Worm (Caenorhabditis elegans) whole organism, L2 larva: ENCODE measurements around the gene srh-268.

Source experiments
- R02D3.7 ChIP-seq: fragments of 150-350 bp; optimal IDR thresholded peaks from 2 replicates; lab custom pipeline; 2014; ENCODE audit warnings: missing biosample characterization, missing genetic modification characterization
- ZK546.5 ChIP-seq: sonication (generic microtip); optimal IDR thresholded peaks from 2 replicates; lab custom pipeline; 2017; ENCODE audit warnings: missing biosample characterization, missing genetic modification characterization
- alr-1 ChIP-seq: fragments of 150-350 bp; optimal IDR thresholded peaks from 2 replicates; lab custom pipeline; 2014; ENCODE audit warnings: missing biosample characterization, missing genetic modification characterization
- aly-2 ChIP-seq: fragments of 150-350 bp; optimal IDR thresholded peaks from 2 replicates; lab custom pipeline; 2014; ENCODE audit warnings: missing biosample characterization, missing genetic modification characterization
- ama-1 ChIP-seq: fragments of 150-350 bp; optimal IDR thresholded peaks from 2 replicates; lab custom pipeline; 2018; ENCODE audit warnings: inconsistent platforms
- ceh-16 ChIP-seq: fragments of 150-350 bp; optimal IDR thresholded peaks from 2 replicates; lab custom pipeline; 2014; ENCODE audit warnings: missing biosample characterization, missing genetic modification characterization
- ceh-82 ChIP-seq: fragments of 150-350 bp; optimal IDR thresholded peaks from 2 replicates; lab custom pipeline; 2014; ENCODE audit warnings: missing biosample characterization, missing genetic modification characterization
- elt-3 ChIP-seq: sonication (generic microtip); optimal IDR thresholded peaks from 2 replicates; lab custom pipeline; 2017; ENCODE audit warnings: missing biosample characterization, missing genetic modification characterization
- lin-13 ChIP-seq: fragments of 150-350 bp; optimal IDR thresholded peaks from 2 replicates; lab custom pipeline; 2014; ENCODE audit warnings: missing biosample characterization, missing genetic modification reagents, missing genetic modification characterization
- mbf-1 ChIP-seq: sonication (generic microtip); optimal IDR thresholded peaks from 2 replicates; lab custom pipeline; 2017; ENCODE audit warnings: missing biosample characterization, missing genetic modification characterization
- mdl-1 ChIP-seq, 2 experiments: fragments of 150-350 bp in 1 of 2; sonication (generic microtip) in 1 of 2; optimal IDR thresholded peaks; 2 replicates each; lab custom pipeline; 2017; ENCODE audit warnings: missing biosample characterization in 2 of 2, missing genetic modification characterization in 2 of 2
- nhr-10 ChIP-seq: sonication (generic microtip); optimal IDR thresholded peaks from 2 replicates; lab custom pipeline; 2017; ENCODE audit warnings: missing biosample characterization, missing genetic modification characterization
- nhr-11 ChIP-seq: fragments of 150-350 bp; optimal IDR thresholded peaks from 2 replicates; lab custom pipeline; 2014; ENCODE audit warnings: missing biosample characterization, missing genetic modification characterization
- nhr-12 ChIP-seq: fragments of 150-350 bp; optimal IDR thresholded peaks from 2 replicates; lab custom pipeline; 2014; ENCODE audit warnings: missing biosample characterization, missing genetic modification characterization
- nhr-129 ChIP-seq: fragments of 150-350 bp; optimal IDR thresholded peaks from 2 replicates; lab custom pipeline; 2014; ENCODE audit warnings: missing biosample characterization, missing genetic modification characterization
- nhr-21 ChIP-seq: fragments of 150-350 bp; optimal IDR thresholded peaks from 2 replicates; lab custom pipeline; 2014; ENCODE audit warnings: missing biosample characterization, missing genetic modification characterization
- nhr-237 ChIP-seq: fragments of 150-350 bp; optimal IDR thresholded peaks from 2 replicates; lab custom pipeline; 2014; ENCODE audit warnings: missing biosample characterization, missing genetic modification characterization
- nhr-6 ChIP-seq: fragments of 150-350 bp; optimal IDR thresholded peaks from 2 replicates; lab custom pipeline; 2014; ENCODE audit warnings: missing biosample characterization, missing genetic modification characterization
- nhr-77 ChIP-seq: fragments of 150-350 bp; optimal IDR thresholded peaks from 2 replicates; lab custom pipeline; 2014; ENCODE audit warnings: missing biosample characterization, missing genetic modification characterization
- sma-3 ChIP-seq: sonication (generic microtip); optimal IDR thresholded peaks from 2 replicates; lab custom pipeline; 2016; ENCODE audit warnings: missing genetic modification reagents, missing genetic modification characterization, missing compliant biosample characterization
- sma-9 ChIP-seq, 2 experiments: fragments of 150-350 bp in 1 of 2; sonication (generic microtip) in 1 of 2; optimal IDR thresholded peaks; 2 replicates each; lab custom pipeline; 2014 to 2016; ENCODE audit warnings: missing genetic modification characterization in 2 of 2, mild to moderate bottlenecking in 1 of 2, missing biosample characterization in 1 of 2, missing compliant biosample characterization in 1 of 2, missing genetic modification reagents in 1 of 2, moderate library complexity in 1 of 2
- snpc-4 ChIP-seq: fragments of 150-350 bp; optimal IDR thresholded peaks from 2 replicates; lab custom pipeline; 2014; ENCODE audit warnings: missing biosample characterization, missing genetic modification characterization
- unc-62 ChIP-seq: fragments of 150-350 bp; optimal IDR thresholded peaks from 2 replicates; lab custom pipeline; 2014; ENCODE audit warnings: missing biosample characterization, missing genetic modification reagents, missing genetic modification characterization
- zag-1 ChIP-seq: fragments of 150-350 bp; optimal IDR thresholded peaks from 2 replicates; lab custom pipeline; 2014; ENCODE audit warnings: missing biosample characterization, missing genetic modification characterization
- ztf-1 ChIP-seq: fragments of 200-800 bp; sonication (Bioruptor generic); conservative IDR thresholded peaks from 2 replicates; pipeline ENCODE4 v1.3.6; 2022; ENCODE audit warnings: missing genetic modification characterization, missing compliant biosample characterization
- ztf-11 ChIP-seq: sonication (generic microtip); optimal IDR thresholded peaks from 2 replicates; lab custom pipeline; 2017; ENCODE audit warnings: missing biosample characterization, missing genetic modification characterization
- ztf-4 ChIP-seq: fragments of 150-350 bp; optimal IDR thresholded peaks from 2 replicates; lab custom pipeline; 2014; ENCODE audit warnings: missing biosample characterization, missing genetic modification characterization

Gene srh-268

ce11 chrV:7532947-7533346, 6.2 kb upstream of the srh-268 start, which contains the start of gene C54F6.3:
Gene C54F6.3, plus strand, starts transcription at chrV:7533247.
- TF ChIP-seq nhr-77 (no peak), ztf-4 (no peak), ztf-11 (tag; lab: Kevin White, UChicago) (no peak)

- TF ChIP-seq ztf-1 = no peak
- no peak for TF ChIP-seq aly-2 (tag; lab: Kevin White, UChicago)
- TF ChIP-seq nhr-10 (tag; lab: Kevin White, UChicago) = no peak
- no peak for TF ChIP-seq elt-3
- no peak for TF ChIP-seq mdl-1 (tag; optimal IDR thresholded peaks at IDR 0.05; lab: Kevin White, UChicago)
- no peak for TF ChIP-seq sma-3 (GFP tag; lab: Kevin White, UChicago)
- TF ChIP-seq lin-13 (GFP tag; lab: Kevin White, UChicago) = no peak
- no peak for TF ChIP-seq nhr-12
- no peak for TF ChIP-seq R02D3.7 (tag; lab: Kevin White, UChicago)
These were observed 1.1 kb upstream of the srh-268 start, which contains the start of gene C54F6.12 for ce11 chrV:7538018-7538417. Gene C54F6.12, minus strand, starts transcription at chrV:7538118.

- TF ChIP-seq nhr-237 (tag; lab: Kevin White, UChicago) = no peak
- TF ChIP-seq ama-1 = no peak
- no peak for TF ChIP-seq nhr-10 (tag; lab: Kevin White, UChicago)
- no peak for TF ChIP-seq nhr-11 (tag; lab: Kevin White, UChicago)
- TF ChIP-seq nhr-21 (tag; lab: Kevin White, UChicago) = peak; percentile 69
- peak; percentile 2 for TF ChIP-seq sma-9 (GFP tag; optimal IDR thresholded peaks at IDR 0.05; lab: Kevin White, UChicago)
- TF ChIP-seq sma-9 (tag; optimal IDR thresholded peaks at IDR 0.05; lab: Kevin White, UChicago) = no peak
These were observed 4.6 kb downstream of the srh-268 start for ce11 chrV:7543728-7544127.

ce11 chrV:7545187-7545586, 6.1 kb downstream of the srh-268 start, which contains the start of the genes C54F6.19 and nhx-3:
Gene C54F6.19, plus strand, starts transcription at chrV:7545487.
Gene nhx-3, minus strand, starts transcription at chrV:7545523.
- no peak for TF ChIP-seq ceh-16 (tag; lab: Kevin White, UChicago)
- no peak for TF ChIP-seq nhr-10 (tag; lab: Kevin White, UChicago)
- TF ChIP-seq alr-1 = no peak
- no peak for TF ChIP-seq ztf-1

ce11 chrV:7547479-7547878, 8.4 kb downstream of the srh-268 start, which contains the start of gene ftn-1:
Gene ftn-1, minus strand, starts transcription at chrV:7547579.
- no peak for TF ChIP-seq mdl-1 (tag; optimal IDR thresholded peaks at IDR 0.05; lab: Kevin White, UChicago)
- TF ChIP-seq zag-1 (tag; lab: Kevin White, UChicago) = no peak
- TF ChIP-seq snpc-4 = no peak
- no peak for TF ChIP-seq nhr-21 (tag; lab: Kevin White, UChicago)
- no peak for TF ChIP-seq nhr-12
- no peak for TF ChIP-seq unc-62 (GFP tag; lab: Kevin White, UChicago)
- no peak for TF ChIP-seq nhr-77
- no peak for TF ChIP-seq mbf-1 (tag; lab: Kevin White, UChicago)
- no peak for TF ChIP-seq ceh-16 (tag; lab: Kevin White, UChicago)
- TF ChIP-seq nhr-129 (tag; lab: Kevin White, UChicago) = no peak
- TF ChIP-seq nhr-10 (tag; lab: Kevin White, UChicago) = no peak
- TF ChIP-seq ceh-82 (tag; lab: Kevin White, UChicago) = no peak
- TF ChIP-seq ZK546.5 (tag; lab: Kevin White, UChicago) = no peak

- TF ChIP-seq alr-1 (no peak), sma-9 (GFP tag; optimal IDR thresholded peaks at IDR 0.05; lab: Kevin White, UChicago) (peak; percentile 52), sma-9 (tag; optimal IDR thresholded peaks at IDR 0.05; lab: Kevin White, UChicago) (no peak)
These were observed 8.9 kb downstream of the srh-268 start for ce11 chrV:7548017-7548416.

- TF ChIP-seq nhr-129 (tag; lab: Kevin White, UChicago) = no peak
- TF ChIP-seq nhr-6 (tag; lab: Kevin White, UChicago) = no peak
- no peak for TF ChIP-seq ceh-16 (tag; lab: Kevin White, UChicago)
- TF ChIP-seq, all 48 proteins: peak for 0
These were observed 12.7 kb downstream of the srh-268 start, which contains the start of gene F19F10.3 for ce11 chrV:7551821-7552220. Gene F19F10.3, plus strand, starts transcription at chrV:7552121.

- no peak for TF ChIP-seq R02D3.7 (tag; lab: Kevin White, UChicago)
- TF ChIP-seq, all 48 proteins: peak for 0
These were observed 14.8 kb downstream of the srh-268 start, which contains the start of gene ttr-10 for ce11 chrV:7553873-7554362. Gene ttr-10, minus strand, starts transcription at chrV:7553923.
